Fruit fly (Drosophila melanogaster): ENCODE data around the gene CG10748.

CG10748 gene

dm6 chr3L:13017803-13018324, 45.7 kb upstream of the CG10748 start, which contains the start of the genes mRpL20 and Icmt (continued):
- TF ChIP-seq CG33213 (GFP tag; optimal IDR thresholded peaks at IDR 0.05) = peak; percentile 20
- TF ChIP-seq CG6683 (GFP tag; optimal IDR thresholded peaks at IDR 0.05) = peak; percentile 69
- TF ChIP-seq H2.0 (GFP tag; IDR thresholded peaks at IDR 0.05) = peak; percentile 97
- TF ChIP-seq CG34422 (GFP tag; IDR thresholded peaks at IDR 0.05) = peak; percentile 97
- TF ChIP-seq gfzf (GFP tag; optimal IDR thresholded peaks at IDR 0.05) = no peak
- no peak for TF ChIP-seq CG15479 (GFP tag; optimal IDR thresholded peaks at IDR 0.05)
- TF ChIP-seq CG4282 (GFP tag; optimal IDR thresholded peaks at IDR 0.05) = no peak
- TF ChIP-seq ase (GFP tag; IDR thresholded peaks at IDR 0.05) = peak; percentile 96
- no peak for TF ChIP-seq ftz-f1 (GFP tag; optimal IDR thresholded peaks at IDR 0.05)
- TF ChIP-seq bsh (GFP tag; optimal IDR thresholded peaks at IDR 0.05) = peak; percentile 74 to 97
- TF ChIP-seq knrl (GFP tag; IDR thresholded peaks at IDR 0.05; ENCODE audit: partially characterized antibody) = peak; percentile 76
- peak in 1 of 2 experiments; percentile 45 for TF ChIP-seq chif (GFP tag; optimal IDR thresholded peaks at IDR 0.05)
- TF ChIP-seq PHDP (tag; optimal IDR thresholded peaks at IDR 0.05) = peak; percentile 97
- no peak for TF ChIP-seq Lpt (GFP tag; optimal IDR thresholded peaks at IDR 0.05)
- TF ChIP-seq btn (GFP tag; optimal IDR thresholded peaks at IDR 0.05) = no peak
- TF ChIP-seq CG15514 (GFP tag; optimal IDR thresholded peaks at IDR 0.05) = peak; percentile 74
- TF ChIP-seq HLH3B (GFP tag; IDR thresholded peaks at IDR 0.05) = peak; percentile 97
- TF ChIP-seq Mad (GFP tag; optimal IDR thresholded peaks at IDR 0.05) = peak; percentile 41
- TF ChIP-seq CG9437 (GFP tag; optimal IDR thresholded peaks at IDR 0.05) = peak; percentile 88
- peak; percentile 94 for TF ChIP-seq ci (GFP tag; IDR thresholded peaks at IDR 0.05)
- TF ChIP-seq CG7963 (GFP tag; IDR thresholded peaks at IDR 0.05; ENCODE audit: partially characterized antibody) = peak; percentile 73; the same call in 2 of the 3 replicates
- TF ChIP-seq CG15073 (GFP tag; optimal IDR thresholded peaks at IDR 0.05) = peak; percentile 52
- peak; percentile 90 for TF ChIP-seq B-H1 (GFP tag; IDR thresholded peaks at IDR 0.05)
- TF ChIP-seq dysf (GFP tag; IDR thresholded peaks at IDR 0.05) = peak; percentile 97
- no peak for TF ChIP-seq pros (GFP tag; optimal IDR thresholded peaks at IDR 0.05)
- TF ChIP-seq CG8478 (optimal IDR thresholded peaks at IDR 0.05) = no peak
- peak; percentile 95 for TF ChIP-seq al (GFP tag; IDR thresholded peaks at IDR 0.05)
- peak; percentile 87 for TF ChIP-seq CG11696 (GFP tag; IDR thresholded peaks at IDR 0.05)
- peak; percentile 66 for TF ChIP-seq Dref (GFP tag; IDR thresholded peaks at IDR 0.05)
- peak; percentile 95 for TF ChIP-seq CG13424 (tag; optimal IDR thresholded peaks at IDR 0.05)
- peak; percentile 74 for TF ChIP-seq CG10321 (GFP tag; IDR thresholded peaks at IDR 0.05)
- peak; percentile 78 for TF ChIP-seq zen (tag; optimal IDR thresholded peaks at IDR 0.05)
- peak; percentile 96 for TF ChIP-seq CG32767 (GFP tag; IDR thresholded peaks at IDR 0.05)
- TF ChIP-seq Deaf1 (tag; optimal IDR thresholded peaks at IDR 0.05) = peak; percentile 73
- TF ChIP-seq BtbVII (GFP tag; optimal IDR thresholded peaks at IDR 0.05) = peak; percentile 72
- TF ChIP-seq CG14050 (GFP tag; IDR thresholded peaks at IDR 0.05) = peak; percentile 95
- peak; percentile 91 for TF ChIP-seq CG11504 (tag; optimal IDR thresholded peaks at IDR 0.05)
- TF ChIP-seq CG3163 (GFP tag; optimal IDR thresholded peaks at IDR 0.05) = no peak
- peak; percentile 80 for TF ChIP-seq bowl (GFP tag; IDR thresholded peaks at IDR 0.05)
- TF ChIP-seq CG2712 (tag; optimal IDR thresholded peaks at IDR 0.05) = peak; percentile 95
- peak; percentile 51 for TF ChIP-seq scrt (GFP tag; optimal IDR thresholded peaks at IDR 0.05)
- peak; percentile 51 to 94 for TF ChIP-seq dpn (GFP tag; optimal IDR thresholded peaks at IDR 0.05)
- TF ChIP-seq pfk (GFP tag; optimal IDR thresholded peaks at IDR 0.05) = no peak
- TF ChIP-seq Neu2 (GFP tag; optimal IDR thresholded peaks at IDR 0.05; ENCODE audit: borderline replicate concordance) = no peak
- peak; percentile 88 for TF ChIP-seq phol (tag; optimal IDR thresholded peaks at IDR 0.05)
- peak; percentile 88 for TF ChIP-seq CG2120 (GFP tag; optimal IDR thresholded peaks at IDR 0.05)
- peak; percentile 85 for TF ChIP-seq so (GFP tag; IDR thresholded peaks at IDR 0.05)
- TF ChIP-seq CG3065 (GFP tag; optimal IDR thresholded peaks at IDR 0.05) = peak; percentile 64
- TF ChIP-seq chm (GFP tag; IDR thresholded peaks at IDR 0.05) = peak; percentile 88
- no peak for TF ChIP-seq Elba2 (GFP tag; optimal IDR thresholded peaks at IDR 0.05)
- peak; percentile 78 for TF ChIP-seq cato (GFP tag; optimal IDR thresholded peaks at IDR 0.05; ENCODE audit: borderline replicate concordance)

All from whole organism, embryonic.